Worm (Caenorhabditis elegans): ENCODE measurements around the gene spc-2.

ce11 chrIII:8191695-8192094 lies 10.0 kb downstream of the spc-2 start, which contains the start of gene C50C3.1:
- TF ChIP-seq fkh-10 (GFP tag; optimal IDR thresholded peaks at IDR 0.05) (no peak), mec-3 (tag; optimal IDR thresholded peaks at IDR 0.05; ENCODE audit: borderline replicate concordance) (no peak), pax-1 (tag; optimal IDR thresholded peaks at IDR 0.05) (no peak), pha-2 (tag; optimal IDR thresholded peaks at IDR 0.05) (no peak), ceh-31 (tag; optimal IDR thresholded peaks at IDR 0.05) (no peak), unc-86 (tag; optimal IDR thresholded peaks at IDR 0.05) (no peak)
